Fruit fly (Drosophila melanogaster): ENCODE results near the gene Clp.

Clp gene

dm6 chr2L:852647-853111, 32.9 kb downstream of the Clp start, which contains the start of the genes CG4291 and kraken (continued):
- TF ChIP-seq CG6254 (GFP tag; optimal IDR thresholded peaks at IDR 0.05): no peak
- peak; percentile 45 for TF ChIP-seq ems (GFP tag; optimal IDR thresholded peaks at IDR 0.05)
- no peak for TF ChIP-seq sr (GFP tag; IDR thresholded peaks at IDR 0.05)
- no peak for TF ChIP-seq bigmax (GFP tag; optimal IDR thresholded peaks at IDR 0.05)
- TF ChIP-seq Optix (GFP tag; IDR thresholded peaks at IDR 0.05): no peak
- TF ChIP-seq kay (GFP tag; optimal IDR thresholded peaks at IDR 0.05): peak; percentile 16
- no peak for TF ChIP-seq Neu2 (GFP tag; optimal IDR thresholded peaks at IDR 0.05; ENCODE audit: borderline replicate concordance)
- peak; percentile 31; the same call in 1 of the 2 replicates for TF ChIP-seq ssp (GFP tag; IDR thresholded peaks at IDR 0.05)
- peak; percentile 64 for TF ChIP-seq CG7987 (GFP tag; optimal IDR thresholded peaks at IDR 0.05)
- no peak for TF ChIP-seq danr (GFP tag; IDR thresholded peaks at IDR 0.05)
- no peak for TF ChIP-seq Hand (GFP tag; optimal IDR thresholded peaks at IDR 0.05)
- peak; percentile 34 for TF ChIP-seq twi (tag; optimal IDR thresholded peaks at IDR 0.05)
- no peak for TF ChIP-seq kni (GFP tag; optimal IDR thresholded peaks at IDR 0.05)
- TF ChIP-seq CG4820 (GFP tag; optimal IDR thresholded peaks at IDR 0.05): no peak
- peak; percentile 63 for TF ChIP-seq Meics (GFP tag; optimal IDR thresholded peaks at IDR 0.05)
- TF ChIP-seq wek (GFP tag; optimal IDR thresholded peaks at IDR 0.05): no peak
- TF ChIP-seq H15 (GFP tag; IDR thresholded peaks at IDR 0.05): peak; percentile 18; the same call in 1 of the 3 replicates
- TF ChIP-seq MESR4 (GFP tag; optimal IDR thresholded peaks at IDR 0.05): peak; percentile 93
- peak; percentile 44 for TF ChIP-seq Dek (tag; optimal IDR thresholded peaks at IDR 0.05)
- TF ChIP-seq CG8359 (GFP tag; optimal IDR thresholded peaks at IDR 0.05; ENCODE audit: borderline replicate concordance): no peak
- no peak for TF ChIP-seq hth (optimal IDR thresholded peaks at IDR 0.05)
- TF ChIP-seq Doc3 (GFP tag; IDR thresholded peaks at IDR 0.05; ENCODE audit: partially characterized antibody): no peak
- TF ChIP-seq Mes4 (GFP tag; optimal IDR thresholded peaks at IDR 0.05): no peak
- TF ChIP-seq Ets65A (GFP tag): peak; percentile 92
- peak; percentile 89 for TF ChIP-seq Rfx (GFP tag; IDR thresholded peaks at IDR 0.05)
- TF ChIP-seq Deaf1 (tag; optimal IDR thresholded peaks at IDR 0.05): peak; percentile 62
- TF ChIP-seq CHES-1-like (GFP tag; optimal IDR thresholded peaks at IDR 0.05): peak; percentile 78
- no peak for TF ChIP-seq Hey (tag; optimal IDR thresholded peaks at IDR 0.05)
- TF ChIP-seq CG12155 (GFP tag; optimal IDR thresholded peaks at IDR 0.05): peak; percentile 66
- peak; percentile 83 for TF ChIP-seq NFAT (GFP tag; IDR thresholded peaks at IDR 0.05)
- TF ChIP-seq ash1 (GFP tag; optimal IDR thresholded peaks at IDR 0.05): peak; percentile 14
- peak; percentile 72 to 74 for TF ChIP-seq dpn (GFP tag; optimal IDR thresholded peaks at IDR 0.05)
- TF ChIP-seq Dref (GFP tag; IDR thresholded peaks at IDR 0.05): peak; percentile 73
- TF ChIP-seq eyg (GFP tag; optimal IDR thresholded peaks at IDR 0.05): peak; percentile 50
- TF ChIP-seq CTCF (GFP tag; optimal IDR thresholded peaks at IDR 0.05): peak; percentile 29
- TF ChIP-seq CG30020 (tag; optimal IDR thresholded peaks at IDR 0.05): peak; percentile 27
- TF ChIP-seq Poxn (GFP tag; IDR thresholded peaks at IDR 0.05): no peak
- no peak for TF ChIP-seq CG10462 (GFP tag; optimal IDR thresholded peaks at IDR 0.05)
- peak; percentile 31 for TF ChIP-seq CG1792 (GFP tag; optimal IDR thresholded peaks at IDR 0.05)
- TF ChIP-seq bsh (GFP tag; optimal IDR thresholded peaks at IDR 0.05): peak in 1 of 2 experiments; percentile 41
- no peak for TF ChIP-seq TFAM (GFP tag; optimal IDR thresholded peaks at IDR 0.05)
- TF ChIP-seq tx (GFP tag; optimal IDR thresholded peaks at IDR 0.05): peak; percentile 11
- peak; percentile 58 for TF ChIP-seq Dad (GFP tag; optimal IDR thresholded peaks at IDR 0.05)
- TF ChIP-seq CG31441 (GFP tag; IDR thresholded peaks at IDR 0.05): peak; percentile 49; the same call in 1 of the 2 replicates
- no peak for TF ChIP-seq CG10431 (GFP tag; optimal IDR thresholded peaks at IDR 0.05)
- TF ChIP-seq sqz (GFP tag; optimal IDR thresholded peaks at IDR 0.05): no peak
- no peak for TF ChIP-seq CG18764 (GFP tag; optimal IDR thresholded peaks at IDR 0.05)
- TF ChIP-seq CG1832 (GFP tag; optimal IDR thresholded peaks at IDR 0.05): no peak
- TF ChIP-seq CG10959 (GFP tag; IDR thresholded peaks at IDR 0.05): 0 out of 2 replicates have a peak, but pooled peaks have one; percentile 38
- no peak for TF ChIP-seq CG2875 (GFP tag; optimal IDR thresholded peaks at IDR 0.05)
- TF ChIP-seq CG15073 (GFP tag; optimal IDR thresholded peaks at IDR 0.05): no peak
- peak; percentile 67 for TF ChIP-seq HLH4C (GFP tag; IDR thresholded peaks at IDR 0.05; ENCODE audit: partially characterized antibody)
